Fruit fly (Drosophila melanogaster) whole organism, prepupa: ENCODE measurements around the gene CG31220.

Experiments
- CG1621 ChIP-seq: fragments of 200-800 bp; sonication (Bioruptor generic); optimal IDR thresholded peaks from 3 replicates; lab custom pipeline; 2018; ENCODE audit warnings: missing biosample characterization, mild to moderate bottlenecking, missing genetic modification characterization
- CG16779 ChIP-seq: fragments of 200-800 bp; sonication (Bioruptor generic); optimal IDR thresholded peaks from 3 replicates; lab custom pipeline; 2017; ENCODE audit warnings: missing biosample characterization, mild to moderate bottlenecking, missing genetic modification characterization
- CG8319 ChIP-seq: fragments of 200-800 bp; sonication (Bioruptor generic); optimal IDR thresholded peaks from 3 replicates; lab custom pipeline; 2016; ENCODE audit warnings: missing biosample characterization, missing genetic modification characterization
- Eip78C ChIP-seq: fragments of 200-800 bp; sonication (Bioruptor generic); peaks from one replicate; lab custom pipeline; 2016; ENCODE audit warnings: missing biosample characterization, missing genetic modification characterization
- Hr38 ChIP-seq: sonication (Bioruptor generic); optimal IDR thresholded peaks from 2 replicates; lab custom pipeline; 2016; ENCODE audit warnings: missing biosample characterization, missing genetic modification characterization
- achi ChIP-seq: fragments of 200-800 bp; sonication (Bioruptor generic); optimal IDR thresholded peaks from 3 replicates; lab custom pipeline; 2016; ENCODE audit warnings: missing biosample characterization, missing genetic modification characterization
- dsx ChIP-seq: fragments of 200-800 bp; optimal IDR thresholded peaks from 3 replicates; lab custom pipeline; 2019; ENCODE audit warnings: missing biosample characterization, mild to moderate bottlenecking, missing genetic modification characterization, moderate library complexity; ENCODE audit not compliant: poor library complexity, severe bottlenecking
- fd59A ChIP-seq: fragments of 200-800 bp; sonication (Bioruptor generic); optimal IDR thresholded peaks from 2 replicates; lab custom pipeline; 2017; ENCODE audit warnings: missing biosample characterization, mild to moderate bottlenecking, missing genetic modification characterization, missing genetic modification reagents

dm6 chr3R:19644901-19645204 is 3.4 kb upstream of the CG31220 start, which contains the start of gene Nup58:
- TF ChIP-seq Eip78C (GFP tag; lab: Kevin White, UChicago) (peak; percentile 22), achi (GFP tag; lab: Kevin White, UChicago) (no peak), CG16779 (tag; lab: Kevin White, UChicago) (no peak), CG1621 (no peak), dsx (GFP tag; lab: Kevin White, UChicago) (peak; percentile 30), fd59A (GFP tag; lab: Kevin White, UChicago) (no peak), CG8319 (GFP tag; lab: Kevin White, UChicago) (no peak), Hr38 (GFP tag; lab: Kevin White, UChicago) (no peak)
